Worm (Caenorhabditis elegans) whole organism, L4/young adult: ENCODE measurements around the gene F08G5.3.

ENCODE experiments used
- W03F9.2 ChIP-seq: fragments of 150-350 bp; optimal IDR thresholded peaks from 2 replicates; lab custom pipeline; 2014; ENCODE audit warnings: missing biosample characterization, missing genetic modification characterization
- dao-5 ChIP-seq: sonication (generic microtip); optimal IDR thresholded peaks from 2 replicates; lab custom pipeline; 2016; ENCODE audit warnings: missing genotype, missing genetic modification characterization, moderate library complexity, missing compliant biosample characterization
- him-1 ChIP-seq: sonication (generic microtip); optimal IDR thresholded peaks from 2 replicates; lab custom pipeline; 2016; ENCODE audit warnings: missing genotype, missing genetic modification reagents, missing genetic modification characterization, missing compliant biosample characterization

ce11 chrIV:12376021-12376420 is 41.4 kb downstream of the F08G5.3 start, which contains the start of gene atz-1:
- TF ChIP-seq him-1 (tag; lab: Kevin White, UChicago), result no peak
- TF ChIP-seq W03F9.2, result no peak
- no peak for TF ChIP-seq dao-5 (tag; lab: Kevin White, UChicago)
